Fruit fly (Drosophila melanogaster) whole organism, embryonic: ENCODE results near the gene CG6443.
A peak's percentile ranks its signal among the peaks of the same experiment; 100 is the strongest.

Source experiments
- Atf6 ChIP-seq: fragments of 200-800 bp; sonication (Bioruptor generic); IDR thresholded peaks from 2 replicates; pipeline ENCODE4 v1.3.6; 2022; ENCODE audit warnings: missing biosample characterization, missing genetic modification characterization
- CG1024 ChIP-seq: fragments of 200-800 bp; sonication (Bioruptor generic); IDR thresholded peaks from 2 replicates; pipeline ENCODE4 v1.3.6; 2022; ENCODE audit warnings: missing biosample characterization, missing genetic modification characterization
- CG10462 ChIP-seq: fragments of 200-800 bp; sonication (Bioruptor generic); optimal IDR thresholded peaks from 2 replicates; lab custom pipeline; 2016; ENCODE audit warnings: missing biosample characterization, missing genetic modification characterization
- CG11093 ChIP-seq: fragments of 200-800 bp; sonication (Bioruptor generic); IDR thresholded peaks from 3 replicates; pipeline ENCODE4 v1.3.6; 2022; ENCODE audit warnings: missing biosample characterization, missing genetic modification characterization
- CG11504 ChIP-seq: fragments of 200-800 bp; sonication (Bioruptor generic); optimal IDR thresholded peaks from 3 replicates; lab custom pipeline; 2019; ENCODE audit warnings: missing biosample characterization, mild to moderate bottlenecking, missing genetic modification characterization, moderate library complexity
- CG11696 ChIP-seq: fragments of 200-800 bp; sonication (Bioruptor generic); IDR thresholded peaks from 2 replicates; pipeline ENCODE4 v1.3.6; 2022; ENCODE audit warnings: missing biosample characterization, missing genetic modification characterization
- CG13123 ChIP-seq: fragments of 200-800 bp; sonication (Bioruptor generic); optimal IDR thresholded peaks from 2 replicates; lab custom pipeline; 2016; ENCODE audit warnings: missing biosample characterization, missing genetic modification characterization
- CG14710 ChIP-seq: fragments of 200-800 bp; sonication (Bioruptor generic); optimal IDR thresholded peaks from 3 replicates; lab custom pipeline; 2019; ENCODE audit warnings: missing biosample characterization, mild to moderate bottlenecking, missing genetic modification characterization, moderate library complexity
- CG15011 ChIP-seq: fragments of 200-800 bp; sonication (Bioruptor generic); optimal IDR thresholded peaks from 3 replicates; lab custom pipeline; 2018; ENCODE audit warnings: missing biosample characterization, mild to moderate bottlenecking, missing genetic modification characterization
- CG15601 ChIP-seq: fragments of 200-800 bp; sonication (Bioruptor generic); optimal IDR thresholded peaks from 3 replicates; lab custom pipeline; 2019; ENCODE audit warnings: missing biosample characterization, mild to moderate bottlenecking, missing genetic modification characterization, moderate library complexity
- CG17328 ChIP-seq: fragments of 200-800 bp; sonication (Bioruptor generic); IDR thresholded peaks from 2 replicates; pipeline ENCODE4 v1.3.6; 2022; ENCODE audit warnings: missing biosample characterization, missing genetic modification characterization
- CG18476 ChIP-seq: fragments of 200-800 bp; sonication (Bioruptor generic); optimal IDR thresholded peaks from 2 replicates; lab custom pipeline; 2016; ENCODE audit warnings: missing biosample characterization, mild to moderate bottlenecking, missing genetic modification characterization
- CG2120 ChIP-seq: fragments of 200-800 bp; sonication (Bioruptor generic); optimal IDR thresholded peaks from 3 replicates; lab custom pipeline; 2016; ENCODE audit warnings: missing biosample characterization, missing genetic modification characterization
- CG31365 ChIP-seq: fragments of 200-800 bp; sonication (Bioruptor generic); optimal IDR thresholded peaks from 2 replicates; lab custom pipeline; 2018; ENCODE audit warnings: missing biosample characterization, mild to moderate bottlenecking, missing genetic modification characterization
- CG3726 ChIP-seq: fragments of 200-800 bp; sonication (Bioruptor generic); IDR thresholded peaks from 3 replicates; pipeline ENCODE4, ENCODE4 v1.3.6; 2022; ENCODE audit warnings: missing biosample characterization, missing genetic modification characterization
- CG4404 ChIP-seq: fragments of 200-800 bp; sonication (Bioruptor generic); IDR thresholded peaks from 2 replicates; pipeline ENCODE4 v1.3.6; 2022; ENCODE audit warnings: missing biosample characterization, missing genetic modification characterization
- CG5953 ChIP-seq: fragments of 200-800 bp; sonication (Bioruptor generic); IDR thresholded peaks from 2 replicates; pipeline ENCODE4 v1.3.6; 2022; ENCODE audit warnings: missing biosample characterization, missing genetic modification characterization
- CTCF ChIP-seq: fragments of 200-800 bp; sonication (Bioruptor generic); optimal IDR thresholded peaks from 2 replicates; lab custom pipeline; 2017; ENCODE audit warnings: missing biosample characterization, mild to moderate bottlenecking, missing genetic modification characterization, moderate library complexity
- Gsc ChIP-seq: fragments of 200-800 bp; sonication (Bioruptor generic); IDR thresholded peaks from 2 replicates; pipeline ENCODE4 v1.3.6; 2022; ENCODE audit warnings: missing biosample characterization, missing genetic modification characterization
- HLH54F ChIP-seq: fragments of 200-800 bp; sonication (Bioruptor generic); optimal IDR thresholded peaks from 3 replicates; lab custom pipeline; 2016; ENCODE audit warnings: missing biosample characterization, missing genetic modification characterization
- Hand ChIP-seq: fragments of 200-800 bp; sonication (Bioruptor generic); optimal IDR thresholded peaks from 2 replicates; lab custom pipeline; 2017; ENCODE audit warnings: mild to moderate bottlenecking, missing biosample characterization, missing genetic modification reagents, missing genetic modification characterization
- MTF-1 ChIP-seq: fragments of 200-800 bp; sonication (Bioruptor generic); optimal IDR thresholded peaks from 2 replicates; lab custom pipeline; 2018; ENCODE audit warnings: missing biosample characterization, mild to moderate bottlenecking, missing genetic modification characterization, borderline replicate concordance
- Med ChIP-seq: fragments of 200-800 bp; sonication (Bioruptor generic); peaks from one replicate; lab custom pipeline; 2016; ENCODE audit warnings: missing biosample characterization, missing genetic modification characterization, mild to moderate bottlenecking, inconsistent platforms, moderate library complexity
- Neu2 ChIP-seq: fragments of 200-800 bp; sonication (Bioruptor generic); optimal IDR thresholded peaks from 3 replicates; lab custom pipeline; 2016; ENCODE audit warnings: missing biosample characterization, missing genetic modification characterization, borderline replicate concordance
- Nf-YC ChIP-seq: fragments of 200-800 bp; optimal IDR thresholded peaks from 3 replicates; lab custom pipeline; 2019; ENCODE audit warnings: missing biosample characterization, mild to moderate bottlenecking, missing genetic modification characterization, moderate library complexity
- Scr ChIP-seq: fragments of 200-800 bp; sonication (Bioruptor generic); IDR thresholded peaks from 2 replicates; pipeline ENCODE4 v1.3.6; 2022; ENCODE audit warnings: missing biosample characterization, missing genetic modification characterization; ENCODE audit not compliant: partially characterized antibody
- ac ChIP-seq: fragments of 200-800 bp; sonication (Bioruptor generic); optimal IDR thresholded peaks from 3 replicates; lab custom pipeline; 2017; ENCODE audit warnings: missing biosample characterization, mild to moderate bottlenecking, missing genetic modification characterization
- cg ChIP-seq: fragments of 200-800 bp; sonication (Bioruptor generic); optimal IDR thresholded peaks from 3 replicates; lab custom pipeline; 2019; ENCODE audit warnings: missing biosample characterization, mild to moderate bottlenecking, missing genetic modification characterization, moderate library complexity
- chinmo ChIP-seq: fragments of 200-800 bp; sonication (Bioruptor generic); IDR thresholded peaks from 4 replicates; pipeline ENCODE4 v1.3.6; 2022; ENCODE audit warnings: missing biosample characterization, missing genetic modification characterization; ENCODE audit not compliant: partially characterized antibody
- corto ChIP-seq: fragments of 200-800 bp; sonication (Bioruptor generic); optimal IDR thresholded peaks from 2 replicates; lab custom pipeline; 2016; ENCODE audit warnings: missing biosample characterization, mild to moderate bottlenecking, missing genetic modification characterization, moderate library complexity
- gfzf ChIP-seq: fragments of 200-800 bp; sonication (Bioruptor generic); optimal IDR thresholded peaks from 2 replicates; lab custom pipeline; 2016; ENCODE audit warnings: missing biosample characterization, mild to moderate bottlenecking, missing genetic modification characterization, moderate library complexity
- hbn ChIP-seq: fragments of 200-800 bp; sonication (Bioruptor generic); IDR thresholded peaks from 2 replicates; pipeline ENCODE4 v1.3.6; 2022; ENCODE audit warnings: missing biosample characterization, missing genetic modification characterization; ENCODE audit not compliant: partially characterized antibody
- hth ChIP-seq: fragments of >200 bp; optimal IDR thresholded peaks from 2 replicates; lab custom pipeline; 2017; ENCODE audit warnings: inconsistent platforms
- jumu ChIP-seq: fragments of 200-800 bp; sonication (Bioruptor generic); optimal IDR thresholded peaks from 3 replicates; lab custom pipeline; 2016; ENCODE audit warnings: missing biosample characterization, missing genetic modification characterization
- ssp ChIP-seq: fragments of 200-800 bp; sonication (Bioruptor generic); IDR thresholded peaks from 2 replicates; pipeline ENCODE4 v1.3.6; 2022; ENCODE audit warnings: missing biosample characterization, missing genetic modification characterization
- stwl ChIP-seq: fragments of 200-800 bp; sonication (Bioruptor generic); optimal IDR thresholded peaks from 3 replicates; lab custom pipeline; 2018; ENCODE audit warnings: missing biosample characterization, mild to moderate bottlenecking, missing genetic modification characterization, moderate library complexity
- tin ChIP-seq: fragments of 200-800 bp; sonication (Bioruptor generic); optimal IDR thresholded peaks from 3 replicates; lab custom pipeline; 2016; ENCODE audit warnings: missing biosample characterization, missing genetic modification characterization
- toy ChIP-seq: fragments of 200-800 bp; sonication (Bioruptor generic); IDR thresholded peaks from 2 replicates; pipeline ENCODE4 v1.3.6; 2022; ENCODE audit warnings: missing biosample characterization, missing genetic modification characterization
- ttk ChIP-seq: fragments of 200-800 bp; sonication (Bioruptor generic); IDR thresholded peaks from 2 replicates; pipeline ENCODE4 v2.1.2; 2022; ENCODE audit warnings: missing biosample characterization, missing genetic modification characterization
- vnd ChIP-seq: fragments of 200-800 bp; sonication (Bioruptor generic); IDR thresholded peaks from 3 replicates; pipeline ENCODE4 v1.3.6; 2022; ENCODE audit warnings: missing biosample characterization, missing genetic modification characterization; ENCODE audit not compliant: partially characterized antibody

Gene CG6443

dm6 chr2L:10721535-10721934 is 7.2 kb upstream of the CG6443 start:
- TF ChIP-seq CG13123 = no peak
- peak; percentile 77 for TF ChIP-seq CG31365 (tag; lab: Kevin White, UChicago)
- no peak for TF ChIP-seq ssp
- no peak for TF ChIP-seq vnd
- TF ChIP-seq hbn (GFP tag; lab: Robert Waterston, UW) = no peak
- TF ChIP-seq stwl = peak; percentile 66
- peak; percentile 36 for TF ChIP-seq CG11504 (tag; lab: Kevin White, UChicago)
- no peak for TF ChIP-seq CG2120
- no peak for TF ChIP-seq CG5953 (GFP tag; lab: Robert Waterston, UW)
- no peak for TF ChIP-seq CG15011 (GFP tag; lab: Kevin White, UChicago)
- TF ChIP-seq Neu2 (GFP tag; lab: Kevin White, UChicago) = no peak
- no peak for TF ChIP-seq toy (GFP tag; lab: Robert Waterston, UW)
- no peak for TF ChIP-seq CG1024 (GFP tag; lab: Robert Waterston, UW)
- TF ChIP-seq CTCF (GFP tag; lab: Kevin White, UChicago) = peak; percentile 17
- TF ChIP-seq corto = no peak
- TF ChIP-seq Hand (GFP tag; lab: Kevin White, UChicago) = no peak
- TF ChIP-seq CG15601 = no peak
- no peak for TF ChIP-seq gfzf (GFP tag; lab: Kevin White, UChicago)
- TF ChIP-seq jumu = no peak
- TF ChIP-seq CG18476 = no peak
- no peak for TF ChIP-seq CG10462 (GFP tag; lab: Kevin White, UChicago)
- TF ChIP-seq, all 482 proteins: peak for 4

- no peak for TF ChIP-seq HLH54F
- peak; percentile 19; the same call in 1 of the 3 replicates for TF ChIP-seq CG3726 (GFP tag; lab: Robert Waterston, UW)
Observed at dm6 chr2L:10723903-10724302, 4.9 kb upstream of the CG6443 start, which contains the start of gene CG6431. CG6431 (plus strand) TSS chr2L:10724203.

dm6 chr2L:10729955-10730354 is 1.2 kb downstream of the CG6443 start, which contains the start of gene CG17118:
CG17118 (plus strand) TSS chr2L:10730255.
- TF ChIP-seq CG17328 (GFP tag; lab: Robert Waterston, UW) (no peak), CG4404 (GFP tag; lab: Robert Waterston, UW) (no peak), Atf6 (GFP tag; lab: Robert Waterston, UW) (no peak), Gsc (GFP tag; lab: Robert Waterston, UW) (no peak), CG14710 (tag; lab: Kevin White, UChicago) (no peak), ac (GFP tag; lab: Kevin White, UChicago) (no peak), Med (GFP tag; lab: Kevin White, UChicago) (no peak), tin (GFP tag; lab: Kevin White, UChicago) (no peak), Nf-YC (tag; lab: Kevin White, UChicago) (no peak), hth (lab: Kevin White, UChicago) (no peak), CG11696 (GFP tag; lab: Robert Waterston, UW) (no peak), Scr (GFP tag; lab: Robert Waterston, UW) (no peak), CG11093 (no peak), ttk (no peak), MTF-1 (GFP tag; lab: Kevin White, UChicago) (no peak), cg (GFP tag; lab: Kevin White, UChicago) (no peak), chinmo (GFP tag; lab: Robert Waterston, UW) (no peak)
